Fruit fly (Drosophila melanogaster) whole organism, embryonic: ENCODE data around the gene CG42263.
A peak's percentile ranks its signal among the peaks of the same experiment; 100 is the strongest.

ENCODE experiments used
- Adf1 ChIP-seq: fragments of 200-800 bp; sonication (Bioruptor generic); IDR thresholded peaks from 2 replicates; pipeline ENCODE4 v1.3.6; 2022; ENCODE audit warnings: missing biosample characterization, missing genetic modification characterization
- Atf6 ChIP-seq: fragments of 200-800 bp; sonication (Bioruptor generic); IDR thresholded peaks from 2 replicates; pipeline ENCODE4 v1.3.6; 2022; ENCODE audit warnings: missing biosample characterization, missing genetic modification characterization
- B-H2 ChIP-seq: fragments of 200-800 bp; sonication (Bioruptor generic); optimal IDR thresholded peaks from 2 replicates; lab custom pipeline; 2018; ENCODE audit warnings: missing biosample characterization, mild to moderate bottlenecking, missing genetic modification characterization
- BtbVII ChIP-seq: fragments of 200-800 bp; sonication (Bioruptor generic); optimal IDR thresholded peaks from 3 replicates; lab custom pipeline; 2017; ENCODE audit warnings: missing biosample characterization, mild to moderate bottlenecking, missing genetic modification characterization
- CG10543 ChIP-seq: fragments of 200-800 bp; sonication (Bioruptor generic); optimal IDR thresholded peaks from 3 replicates; lab custom pipeline; 2017; ENCODE audit warnings: missing biosample characterization, mild to moderate bottlenecking, missing genetic modification characterization, moderate library complexity
- CG11504 ChIP-seq: fragments of 200-800 bp; sonication (Bioruptor generic); optimal IDR thresholded peaks from 3 replicates; lab custom pipeline; 2019; ENCODE audit warnings: missing biosample characterization, mild to moderate bottlenecking, missing genetic modification characterization, moderate library complexity
- CG12219 ChIP-seq: fragments of 200-800 bp; sonication (Bioruptor generic); optimal IDR thresholded peaks from 3 replicates; lab custom pipeline; 2018; ENCODE audit warnings: missing biosample characterization, mild to moderate bottlenecking, missing genetic modification characterization
- CG1603 ChIP-seq: fragments of 200-800 bp; sonication (Bioruptor generic); optimal IDR thresholded peaks from 2 replicates; lab custom pipeline; 2019; ENCODE audit warnings: missing biosample characterization, mild to moderate bottlenecking, missing genetic modification characterization, moderate library complexity
- CG17912 ChIP-seq: fragments of 200-800 bp; sonication (Bioruptor generic); optimal IDR thresholded peaks from 2 replicates; lab custom pipeline; 2018; ENCODE audit warnings: missing biosample characterization, mild to moderate bottlenecking, missing genetic modification characterization
- CG18476 ChIP-seq: fragments of 200-800 bp; sonication (Bioruptor generic); optimal IDR thresholded peaks from 2 replicates; lab custom pipeline; 2016; ENCODE audit warnings: missing biosample characterization, mild to moderate bottlenecking, missing genetic modification characterization
- CG2199 ChIP-seq: fragments of 200-800 bp; sonication (Bioruptor generic); IDR thresholded peaks from 3 replicates; pipeline ENCODE4 v1.3.6; 2022; ENCODE audit warnings: missing biosample characterization, missing genetic modification characterization
- CG2889 ChIP-seq: fragments of 200-800 bp; sonication (Bioruptor generic); IDR thresholded peaks from 3 replicates; pipeline ENCODE4 v1.3.6; 2022; ENCODE audit warnings: missing biosample characterization, missing genetic modification characterization
- CG33557 ChIP-seq: fragments of 200-800 bp; sonication (Bioruptor generic); optimal IDR thresholded peaks from 2 replicates; lab custom pipeline; 2019; ENCODE audit warnings: missing biosample characterization, mild to moderate bottlenecking, missing genetic modification characterization, moderate library complexity
- CG3407 ChIP-seq: fragments of 200-800 bp; sonication (Bioruptor generic); optimal IDR thresholded peaks from 2 replicates; lab custom pipeline; 2018; ENCODE audit warnings: missing biosample characterization, mild to moderate bottlenecking, missing genetic modification characterization
- CG34376 ChIP-seq: fragments of 200-800 bp; sonication (Bioruptor generic); optimal IDR thresholded peaks from 2 replicates; lab custom pipeline; 2018; ENCODE audit warnings: missing biosample characterization, mild to moderate bottlenecking, missing genetic modification characterization
- CG34422 ChIP-seq: fragments of 200-800 bp; sonication (Bioruptor generic); IDR thresholded peaks from 3 replicates; pipeline ENCODE4 v1.3.6; 2022; ENCODE audit warnings: missing biosample characterization, missing genetic modification characterization
- CG3726 ChIP-seq: fragments of 200-800 bp; sonication (Bioruptor generic); IDR thresholded peaks from 3 replicates; pipeline ENCODE4, ENCODE4 v1.3.6; 2022; ENCODE audit warnings: missing biosample characterization, missing genetic modification characterization
- CG4617 ChIP-seq: fragments of 200-800 bp; sonication (Bioruptor generic); optimal IDR thresholded peaks from 3 replicates; lab custom pipeline; 2016; ENCODE audit warnings: missing biosample characterization, missing genetic modification characterization, borderline replicate concordance
- CG5180 ChIP-seq: fragments of 200-800 bp; sonication (Bioruptor generic); optimal IDR thresholded peaks from 3 replicates; lab custom pipeline; 2017; ENCODE audit warnings: missing biosample characterization, missing genetic modification characterization, mild to moderate bottlenecking, moderate library complexity, missing genetic modification reagents
- CG8290 ChIP-seq, 3 experiments: fragments of 200-800 bp; sonication (Bioruptor generic); optimal IDR thresholded peaks; 2 replicates each; lab custom pipeline; 2016 to 2019; ENCODE audit warnings: missing biosample characterization in 3 of 3, missing genetic modification characterization in 3 of 3, mild to moderate bottlenecking in 2 of 3, moderate library complexity in 1 of 3
- CG8359 ChIP-seq: fragments of 200-800 bp; sonication (Bioruptor generic); optimal IDR thresholded peaks from 2 replicates; lab custom pipeline; 2017; ENCODE audit warnings: missing biosample characterization, mild to moderate bottlenecking, missing genetic modification characterization, borderline replicate concordance
- D19A ChIP-seq: fragments of 200-800 bp; optimal IDR thresholded peaks from 3 replicates; lab custom pipeline; 2019; ENCODE audit warnings: missing biosample characterization, mild to moderate bottlenecking, missing genetic modification characterization, moderate library complexity
- Elba2 ChIP-seq: fragments of 200-800 bp; sonication (Bioruptor generic); optimal IDR thresholded peaks from 3 replicates; lab custom pipeline; 2016; ENCODE audit warnings: missing biosample characterization, missing genetic modification characterization
- Med ChIP-seq: fragments of 200-800 bp; sonication (Bioruptor generic); peaks from one replicate; lab custom pipeline; 2016; ENCODE audit warnings: missing biosample characterization, missing genetic modification characterization, mild to moderate bottlenecking, inconsistent platforms, moderate library complexity
- Meics ChIP-seq: fragments of 200-800 bp; sonication (Bioruptor generic); optimal IDR thresholded peaks from 2 replicates; lab custom pipeline; 2017; ENCODE audit warnings: missing biosample characterization, mild to moderate bottlenecking, missing genetic modification characterization
- Mes4 ChIP-seq: fragments of 200-800 bp; sonication (Bioruptor generic); optimal IDR thresholded peaks from 2 replicates; lab custom pipeline; 2016; ENCODE audit warnings: missing biosample characterization, missing genetic modification characterization
- NC2β ChIP-seq: fragments of 200-800 bp; sonication (Bioruptor generic); optimal IDR thresholded peaks from 2 replicates; lab custom pipeline; 2016; ENCODE audit warnings: missing biosample characterization, missing genetic modification characterization
- NfI ChIP-seq: fragments of 200-800 bp; sonication (Bioruptor generic); optimal IDR thresholded peaks from 3 replicates; lab custom pipeline; 2018; ENCODE audit warnings: missing biosample characterization, mild to moderate bottlenecking, missing genetic modification characterization, moderate library complexity
- Ravus ChIP-seq: fragments of 200-800 bp; sonication (Bioruptor generic); IDR thresholded peaks from 2 replicates; pipeline ENCODE4 v1.3.6; 2022; ENCODE audit warnings: missing biosample characterization, missing genetic modification characterization
- al ChIP-seq: fragments of 200-800 bp; sonication (Bioruptor generic); IDR thresholded peaks from 2 replicates; pipeline ENCODE4 v1.3.6; 2022; ENCODE audit warnings: missing biosample characterization, missing genetic modification characterization
- amos ChIP-seq: fragments of 200-800 bp; sonication (Bioruptor generic); IDR thresholded peaks from 2 replicates; pipeline ENCODE4 v1.3.6; 2022; ENCODE audit warnings: missing biosample characterization, missing genetic modification characterization; ENCODE audit not compliant: partially characterized antibody
- az2 ChIP-seq: fragments of 200-800 bp; sonication (Bioruptor generic); optimal IDR thresholded peaks from 3 replicates; lab custom pipeline; 2016; ENCODE audit warnings: missing biosample characterization, missing genetic modification characterization
- bowl ChIP-seq: fragments of 200-800 bp; sonication (Bioruptor generic); IDR thresholded peaks from 2 replicates; pipeline ENCODE4 v1.3.6; 2022; ENCODE audit warnings: missing biosample characterization, missing genetic modification characterization
- chn ChIP-seq: fragments of 200-800 bp; sonication (Bioruptor generic); optimal IDR thresholded peaks from 2 replicates; lab custom pipeline; 2016; ENCODE audit warnings: missing biosample characterization, missing genetic modification characterization
- dysf ChIP-seq: fragments of 200-800 bp; sonication (Bioruptor generic); IDR thresholded peaks from 3 replicates; pipeline ENCODE4 v1.3.6; 2022; ENCODE audit warnings: missing biosample characterization, missing genetic modification characterization
- ftz-f1 ChIP-seq: fragments of 200-800 bp; sonication (Bioruptor generic); optimal IDR thresholded peaks from 2 replicates; lab custom pipeline; 2016; ENCODE audit warnings: missing biosample characterization, missing genetic modification characterization
- hb ChIP-seq: fragments of 200-800 bp; sonication (Bioruptor generic); IDR thresholded peaks from 3 replicates; pipeline ENCODE4 v1.3.6; 2022; ENCODE audit warnings: missing biosample characterization, missing genetic modification characterization; ENCODE audit not compliant: partially characterized antibody
- lilli ChIP-seq: fragments of 200-800 bp; sonication (Bioruptor generic); optimal IDR thresholded peaks from 3 replicates; lab custom pipeline; 2016; ENCODE audit warnings: missing biosample characterization, missing genetic modification characterization
- luna ChIP-seq: fragments of 200-800 bp; sonication (Bioruptor generic); optimal IDR thresholded peaks from 2 replicates; lab custom pipeline; 2016; ENCODE audit warnings: missing biosample characterization, missing genetic modification characterization
- pan ChIP-seq, 4 experiments: fragments of >200 bp in 3 of 4; fragments of 200-800 bp in 1 of 4; sonication (Bioruptor generic) in 1 of 4; optimal IDR thresholded peaks in 3 of 4; IDR thresholded peaks in 1 of 4; 2 replicates each; pipeline versions ENCODE4 v1.3.6 to Lab custom; 2017 to 2022; ENCODE audit warnings: missing biosample characterization in 2 of 4, missing genetic modification characterization in 2 of 4, mixed read lengths in 1 of 4
- pum ChIP-seq: fragments of 200-800 bp; sonication (Bioruptor generic); optimal IDR thresholded peaks from 2 replicates; lab custom pipeline; 2016; ENCODE audit warnings: missing biosample characterization, missing genetic modification characterization
- sc ChIP-seq, 3 experiments: fragments of >200 bp in 2 of 3; fragments of 200-800 bp in 1 of 3; sonication (Bioruptor generic) in 1 of 3; optimal IDR thresholded peaks; 2 replicates in 2 of 3; 3 replicates in 1 of 3; lab custom pipeline; 2017; ENCODE audit warnings: mild to moderate bottlenecking in 1 of 3, missing biosample characterization in 1 of 3, missing genetic modification characterization in 1 of 3, missing genetic modification reagents in 1 of 3
- sd ChIP-seq: fragments of 200-800 bp; sonication (Bioruptor generic); optimal IDR thresholded peaks from 3 replicates; lab custom pipeline; 2018; ENCODE audit warnings: missing biosample characterization, mild to moderate bottlenecking, missing genetic modification characterization, moderate library complexity
- seq ChIP-seq: fragments of 200-800 bp; sonication (Bioruptor generic); IDR thresholded peaks from 2 replicates; pipeline ENCODE4 v1.3.6; 2022; ENCODE audit warnings: missing biosample characterization, missing genetic modification characterization
- slbo ChIP-seq: fragments of 200-800 bp; sonication (Bioruptor generic); IDR thresholded peaks from 2 replicates; pipeline ENCODE4 v1.3.6; 2022; ENCODE audit warnings: missing biosample characterization, missing genetic modification characterization
- slou ChIP-seq: fragments of 200-800 bp; sonication (Bioruptor generic); optimal IDR thresholded peaks from 3 replicates; lab custom pipeline; 2016; ENCODE audit warnings: missing biosample characterization, missing genetic modification characterization
- tin ChIP-seq: fragments of 200-800 bp; sonication (Bioruptor generic); optimal IDR thresholded peaks from 3 replicates; lab custom pipeline; 2016; ENCODE audit warnings: missing biosample characterization, missing genetic modification characterization
- unc-4 ChIP-seq: fragments of 200-800 bp; sonication (Bioruptor generic); IDR thresholded peaks from 2 replicates; pipeline ENCODE4 v1.3.6; 2022; ENCODE audit warnings: missing biosample characterization, missing genetic modification characterization; ENCODE audit not compliant: partially characterized antibody
- vnd ChIP-seq: fragments of 200-800 bp; sonication (Bioruptor generic); IDR thresholded peaks from 3 replicates; pipeline ENCODE4 v1.3.6; 2022; ENCODE audit warnings: missing biosample characterization, missing genetic modification characterization; ENCODE audit not compliant: partially characterized antibody

CG42263 gene

dm6 chr3L:19939024-19939423, 16.6 kb downstream of the CG42263 start, which contains the start of gene Ac76E (continued):
- TF ChIP-seq NC2β (GFP tag; lab: Kevin White, UChicago): no peak
- no peak for TF ChIP-seq pum
- no peak for TF ChIP-seq CG3407
- TF ChIP-seq Elba2 (GFP tag; lab: Kevin White, UChicago): peak; percentile 77
- TF ChIP-seq slbo (GFP tag; lab: Robert Waterston, UW): peak; percentile 29
- peak; percentile 46 for TF ChIP-seq CG10543 (GFP tag; lab: Kevin White, UChicago)
- peak; percentile 30 for TF ChIP-seq CG34376 (GFP tag; lab: Kevin White, UChicago)
- no peak for TF ChIP-seq Mes4
- TF ChIP-seq CG34422 (GFP tag; lab: Robert Waterston, UW): peak; percentile 32; the same call in 1 of the 3 replicates
- TF ChIP-seq CG18476 (GFP tag; lab: Kevin White, UChicago): no peak
- peak; percentile 64 for TF ChIP-seq Atf6 (GFP tag; lab: Robert Waterston, UW)
- no peak for TF ChIP-seq Ravus (GFP tag; lab: Robert Waterston, UW)
- TF ChIP-seq seq (GFP tag; lab: Robert Waterston, UW): peak; percentile 35; the same call in 1 of the 2 replicates
- peak; percentile 100 for TF ChIP-seq CG11504 (tag; lab: Kevin White, UChicago)
- TF ChIP-seq tin (GFP tag; lab: Kevin White, UChicago): no peak
- no peak for TF ChIP-seq CG3726 (GFP tag; lab: Robert Waterston, UW)
- no peak for TF ChIP-seq D19A (tag; lab: Kevin White, UChicago)
- TF ChIP-seq CG5180 (GFP tag; lab: Kevin White, UChicago): no peak
- no peak; the same call in 2 of the 3 replicates for TF ChIP-seq dysf (GFP tag; lab: Robert Waterston, UW)
- peak; percentile 23 for TF ChIP-seq luna (GFP tag; lab: Kevin White, UChicago)
- TF ChIP-seq vnd (GFP tag; lab: Robert Waterston, UW): no peak
- TF ChIP-seq lilli (GFP tag; lab: Kevin White, UChicago): peak; percentile 17
- no peak for TF ChIP-seq pan (optimal IDR thresholded peaks at IDR 0.05; lab: Kevin White, UChicago)
- TF ChIP-seq pan (GFP tag; optimal IDR thresholded peaks at IDR 0.05 in 1 of 2, IDR thresholded peaks at IDR 0.05 in 1 of 2): peak in 1 of 2 experiments; percentile 17
- peak; percentile 11 for TF ChIP-seq BtbVII (GFP tag; lab: Kevin White, UChicago)
- TF ChIP-seq sd: peak; percentile 25
- TF ChIP-seq ftz-f1 (GFP tag; lab: Kevin White, UChicago): peak; percentile 93
- peak; percentile 33 for TF ChIP-seq chn (GFP tag; lab: Kevin White, UChicago)
- TF ChIP-seq CG2199 (GFP tag; lab: Robert Waterston, UW): peak; percentile 60; the same call in 1 of the 3 replicates
- TF ChIP-seq Meics (GFP tag; lab: Kevin White, UChicago): no peak
- TF ChIP-seq CG8359 (GFP tag; lab: Kevin White, UChicago): peak; percentile 99
- TF ChIP-seq NfI (GFP tag; lab: Kevin White, UChicago): peak; percentile 13
- peak; percentile 43; the same call in 1 of the 2 replicates for TF ChIP-seq Adf1 (GFP tag; lab: Robert Waterston, UW)
- TF ChIP-seq Med: peak; percentile 81
- TF ChIP-seq, all 482 proteins: peak for 66

- TF ChIP-seq CG33557 (no peak), slou (GFP tag; lab: Kevin White, UChicago) (no peak), hb (GFP tag; lab: Robert Waterston, UW) (no peak), CG5180 (GFP tag; lab: Kevin White, UChicago) (peak; percentile 33), amos (GFP tag; lab: Robert Waterston, UW) (no peak), unc-4 (GFP tag; lab: Robert Waterston, UW) (no peak), CG1603 (tag; lab: Kevin White, UChicago) (peak; percentile 47), CG4617 (GFP tag; lab: Kevin White, UChicago) (no peak), CG12219 (GFP tag; lab: Kevin White, UChicago) (peak; percentile 51), CG8290 (GFP tag; optimal IDR thresholded peaks at IDR 0.05; lab: Kevin White, UChicago) (no peak), CG8290 (tag; optimal IDR thresholded peaks at IDR 0.05; lab: Kevin White, UChicago) (peak in 1 of 2 experiments; percentile 70), bowl (GFP tag; lab: Robert Waterston, UW) (no peak), az2 (GFP tag; lab: Kevin White, UChicago) (no peak), B-H2 (GFP tag; lab: Kevin White, UChicago) (peak; percentile 36), CG2889 (GFP tag; lab: Robert Waterston, UW) (no peak), sc (optimal IDR thresholded peaks at IDR 0.05; lab: Kevin White, UChicago) (no peak), sc (GFP tag; optimal IDR thresholded peaks at IDR 0.05; lab: Kevin White, UChicago) (peak; percentile 4), CG17912 (peak; percentile 69), al (GFP tag; lab: Robert Waterston, UW) (no peak)
Observed at dm6 chr3L:19932917-19933316, 22.7 kb downstream of the CG42263 start.
